Fruit fly (Drosophila melanogaster) whole organism, embryonic: ENCODE data around the gene ATPsynO.

Experiments used
- Atf6 ChIP-seq: fragments of 200-800 bp; sonication (Bioruptor generic); IDR thresholded peaks from 2 replicates; pipeline ENCODE4 v1.3.6; 2022; ENCODE audit warnings: missing biosample characterization, missing genetic modification characterization
- Bteb2 ChIP-seq: fragments of 200-800 bp; sonication (Bioruptor generic); optimal IDR thresholded peaks from 2 replicates; lab custom pipeline; 2016; ENCODE audit warnings: missing biosample characterization, missing genetic modification characterization
- C15 ChIP-seq: fragments of 200-800 bp; sonication (Bioruptor generic); IDR thresholded peaks from 3 replicates; pipeline ENCODE4 v1.3.6; 2022; ENCODE audit warnings: missing biosample characterization, missing genetic modification characterization
- CG10565 ChIP-seq: fragments of 200-800 bp; sonication (Bioruptor generic); optimal IDR thresholded peaks from 3 replicates; lab custom pipeline; 2016; ENCODE audit warnings: missing biosample characterization, mild to moderate bottlenecking, missing genetic modification characterization
- CG10959 ChIP-seq: fragments of 200-800 bp; sonication (Bioruptor generic); IDR thresholded peaks from 2 replicates; pipeline ENCODE4 v1.3.6; 2022; ENCODE audit warnings: missing biosample characterization, missing genetic modification characterization
- CG13424 ChIP-seq: fragments of 200-800 bp; sonication (Bioruptor generic); optimal IDR thresholded peaks from 2 replicates; lab custom pipeline; 2019; ENCODE audit warnings: missing biosample characterization, mild to moderate bottlenecking, missing genetic modification characterization, moderate library complexity
- CG14667 ChIP-seq: fragments of 200-800 bp; sonication (Bioruptor generic); IDR thresholded peaks from 2 replicates; pipeline ENCODE4 v1.3.6; 2022; ENCODE audit warnings: missing biosample characterization, missing genetic modification characterization
- CG15011 ChIP-seq: fragments of 200-800 bp; sonication (Bioruptor generic); optimal IDR thresholded peaks from 3 replicates; lab custom pipeline; 2018; ENCODE audit warnings: missing biosample characterization, mild to moderate bottlenecking, missing genetic modification characterization
- CG17802 ChIP-seq: fragments of 200-800 bp; sonication (Bioruptor generic); optimal IDR thresholded peaks from 2 replicates; lab custom pipeline; 2018; ENCODE audit warnings: missing biosample characterization, mild to moderate bottlenecking, missing genetic modification characterization, moderate library complexity
- CG2875 ChIP-seq: fragments of 200-800 bp; sonication (Bioruptor generic); optimal IDR thresholded peaks from 2 replicates; lab custom pipeline; 2017; ENCODE audit warnings: missing biosample characterization, mild to moderate bottlenecking, missing genetic modification characterization, missing genetic modification reagents
- CG3065 ChIP-seq: fragments of 200-800 bp; sonication (Bioruptor generic); optimal IDR thresholded peaks from 2 replicates; lab custom pipeline; 2016; ENCODE audit warnings: missing biosample characterization, missing genetic modification characterization
- CG31388 ChIP-seq: fragments of 200-800 bp; sonication (Bioruptor generic); optimal IDR thresholded peaks from 2 replicates; lab custom pipeline; 2016; ENCODE audit warnings: missing biosample characterization, missing genetic modification characterization
- CG32767 ChIP-seq: fragments of 200-800 bp; sonication (Bioruptor generic); IDR thresholded peaks from 2 replicates; pipeline ENCODE4 v1.3.6; 2022; ENCODE audit warnings: missing biosample characterization, missing genetic modification characterization
- CG6272 ChIP-seq: fragments of 200-800 bp; sonication (Bioruptor generic); IDR thresholded peaks from 2 replicates; pipeline ENCODE4 v1.3.6; 2022; ENCODE audit warnings: missing biosample characterization, missing genetic modification characterization
- CG7786 ChIP-seq: fragments of 200-800 bp; sonication (Bioruptor generic); optimal IDR thresholded peaks from 2 replicates; lab custom pipeline; 2016; ENCODE audit warnings: missing biosample characterization, missing genetic modification characterization
- CkIIα-i1 ChIP-seq: fragments of 200-800 bp; sonication (Bioruptor generic); IDR thresholded peaks from 2 replicates; pipeline ENCODE4 v1.3.6; 2022; ENCODE audit warnings: missing biosample characterization, missing genetic modification characterization
- Dbx ChIP-seq: fragments of 200-800 bp; sonication (Bioruptor generic); IDR thresholded peaks from 3 replicates; pipeline ENCODE4 v1.3.6; 2022; ENCODE audit warnings: missing biosample characterization, missing genetic modification characterization
- Ets97D ChIP-seq: fragments of 200-800 bp; sonication (Bioruptor generic); optimal IDR thresholded peaks from 3 replicates; lab custom pipeline; 2016; ENCODE audit warnings: missing biosample characterization, missing genetic modification characterization
- Fer1 ChIP-seq: fragments of 200-800 bp; sonication (Bioruptor generic); optimal IDR thresholded peaks from 2 replicates; lab custom pipeline; 2017; ENCODE audit warnings: missing biosample characterization, mild to moderate bottlenecking, missing genetic modification characterization
- MBD-R2 ChIP-seq: fragments of 200-800 bp; sonication (Bioruptor generic); IDR thresholded peaks from 2 replicates; pipeline ENCODE4 v1.3.6; 2022; ENCODE audit warnings: missing biosample characterization, missing genetic modification characterization
- Meics ChIP-seq: fragments of 200-800 bp; sonication (Bioruptor generic); optimal IDR thresholded peaks from 2 replicates; lab custom pipeline; 2017; ENCODE audit warnings: missing biosample characterization, mild to moderate bottlenecking, missing genetic modification characterization
- Oli ChIP-seq: fragments of 200-800 bp; sonication (Bioruptor generic); optimal IDR thresholded peaks from 2 replicates; lab custom pipeline; 2018; ENCODE audit warnings: missing biosample characterization, mild to moderate bottlenecking, missing genetic modification characterization, moderate library complexity
- Six4 ChIP-seq: fragments of 200-800 bp; sonication (Bioruptor generic); optimal IDR thresholded peaks from 2 replicates; lab custom pipeline; 2016; ENCODE audit warnings: missing biosample characterization, missing genetic modification characterization
- Stat92E ChIP-seq, 3 experiments: fragments of >200 bp in 2 of 3; fragments of 200-800 bp in 1 of 3; sonication (Bioruptor generic) in 1 of 3; optimal IDR thresholded peaks; 2 replicates each; lab custom pipeline; 2017 to 2019; ENCODE audit warnings: missing biosample characterization in 3 of 3, missing genetic modification characterization in 3 of 3, mild to moderate bottlenecking in 1 of 3, moderate library complexity in 1 of 3
- Taf1 ChIP-seq: fragments of 200-800 bp; sonication (Bioruptor generic); IDR thresholded peaks from 2 replicates; pipeline ENCODE4 v1.3.6; 2022; ENCODE audit warnings: missing biosample characterization, missing genetic modification characterization
- Trl ChIP-seq, 3 experiments: fragments of >200 bp in 2 of 3; fragments of 200-800 bp in 1 of 3; sonication (Bioruptor generic) in 1 of 3; optimal IDR thresholded peaks; 2 replicates in 1 of 3; 3 replicates in 2 of 3; lab custom pipeline; 2016 to 2017; ENCODE audit warnings: missing biosample characterization in 1 of 3, missing genetic modification characterization in 1 of 3
- Xbp1 ChIP-seq: fragments of 200-800 bp; sonication (Bioruptor generic); optimal IDR thresholded peaks from 3 replicates; lab custom pipeline; 2016; ENCODE audit warnings: missing biosample characterization, mild to moderate bottlenecking, missing genetic modification characterization
- Xrp1 ChIP-seq: fragments of 200-800 bp; sonication (Bioruptor generic); IDR thresholded peaks from 2 replicates; pipeline ENCODE4 v1.3.6; 2022; ENCODE audit warnings: missing biosample characterization, missing genetic modification characterization
- amos ChIP-seq: fragments of 200-800 bp; sonication (Bioruptor generic); IDR thresholded peaks from 2 replicates; pipeline ENCODE4 v1.3.6; 2022; ENCODE audit warnings: missing biosample characterization, missing genetic modification characterization; ENCODE audit not compliant: partially characterized antibody
- ap ChIP-seq: fragments of 200-800 bp; sonication (Bioruptor generic); IDR thresholded peaks from 2 replicates; pipeline ENCODE4 v1.3.6; 2022; ENCODE audit warnings: missing biosample characterization, missing genetic modification characterization
- bab2 ChIP-seq: fragments of 200-800 bp; sonication (Bioruptor generic); optimal IDR thresholded peaks from 2 replicates; lab custom pipeline; 2016; ENCODE audit warnings: missing biosample characterization, missing genetic modification characterization
- br ChIP-seq: fragments of >200 bp; optimal IDR thresholded peaks from 2 replicates; lab custom pipeline; 2017
- cas ChIP-seq: fragments of 200-800 bp; sonication (Bioruptor generic); IDR thresholded peaks from 2 replicates; pipeline ENCODE4 v1.3.6; 2022; ENCODE audit warnings: missing biosample characterization, missing genetic modification characterization
- crol ChIP-seq: fragments of 200-800 bp; sonication (Bioruptor generic); IDR thresholded peaks from 2 replicates; pipeline ENCODE4 v1.3.6; 2022; ENCODE audit warnings: missing biosample characterization, missing genetic modification characterization
- da ChIP-seq: fragments of 200-800 bp; sonication (Bioruptor generic); optimal IDR thresholded peaks from 2 replicates; lab custom pipeline; 2016; ENCODE audit warnings: missing biosample characterization, missing genetic modification characterization
- dan ChIP-seq: fragments of 200-800 bp; sonication (Bioruptor generic); IDR thresholded peaks from 2 replicates; pipeline ENCODE4 v1.3.6; 2022; ENCODE audit warnings: missing biosample characterization, missing genetic modification characterization
- dmrt99B ChIP-seq: fragments of 200-800 bp; sonication (Bioruptor generic); optimal IDR thresholded peaks from 2 replicates; lab custom pipeline; 2018; ENCODE audit warnings: missing biosample characterization, mild to moderate bottlenecking, missing genetic modification characterization, moderate library complexity
- dpn ChIP-seq, 2 experiments: fragments of 200-800 bp; sonication (Bioruptor generic); optimal IDR thresholded peaks; 3 replicates each; lab custom pipeline; 2016; ENCODE audit warnings: missing biosample characterization in 2 of 2, missing genetic modification characterization in 2 of 2
- gcm ChIP-seq: fragments of 200-800 bp; sonication (Bioruptor generic); optimal IDR thresholded peaks from 2 replicates; lab custom pipeline; 2019; ENCODE audit warnings: missing biosample characterization, mild to moderate bottlenecking, missing genetic modification characterization, moderate library complexity
- gem ChIP-seq: fragments of 200-800 bp; sonication (Bioruptor generic); optimal IDR thresholded peaks from 2 replicates; lab custom pipeline; 2019; ENCODE audit warnings: missing biosample characterization, mild to moderate bottlenecking, missing genetic modification characterization, moderate library complexity
- gfzf ChIP-seq: fragments of 200-800 bp; sonication (Bioruptor generic); optimal IDR thresholded peaks from 2 replicates; lab custom pipeline; 2016; ENCODE audit warnings: missing biosample characterization, mild to moderate bottlenecking, missing genetic modification characterization, moderate library complexity
- grn ChIP-seq: fragments of 200-800 bp; sonication (Bioruptor generic); optimal IDR thresholded peaks from 3 replicates; lab custom pipeline; 2017; ENCODE audit warnings: missing biosample characterization, missing genetic modification characterization
- ham ChIP-seq: fragments of 200-800 bp; sonication (Bioruptor generic); IDR thresholded peaks from 2 replicates; pipeline ENCODE4 v1.3.6; 2022; ENCODE audit warnings: missing biosample characterization, missing genetic modification characterization
- hth ChIP-seq: fragments of >200 bp; optimal IDR thresholded peaks from 2 replicates; lab custom pipeline; 2017; ENCODE audit warnings: inconsistent platforms
- kah ChIP-seq: fragments of 200-800 bp; sonication (Bioruptor generic); optimal IDR thresholded peaks from 2 replicates; lab custom pipeline; 2018; ENCODE audit warnings: missing biosample characterization, mild to moderate bottlenecking, missing genetic modification characterization
- sens ChIP-seq: fragments of 200-800 bp; sonication (Bioruptor generic); peaks from one replicate; lab custom pipeline; 2016; ENCODE audit warnings: missing biosample characterization, missing genetic modification characterization
- seq ChIP-seq: fragments of 200-800 bp; sonication (Bioruptor generic); IDR thresholded peaks from 2 replicates; pipeline ENCODE4 v1.3.6; 2022; ENCODE audit warnings: missing biosample characterization, missing genetic modification characterization
- sim ChIP-seq: fragments of 200-800 bp; sonication (Bioruptor generic); IDR thresholded peaks from 2 replicates; pipeline ENCODE4 v1.3.6; 2022; ENCODE audit warnings: missing biosample characterization, missing genetic modification characterization
- sug ChIP-seq: fragments of 200-800 bp; optimal IDR thresholded peaks from 2 replicates; lab custom pipeline; 2019; ENCODE audit warnings: missing biosample characterization, mild to moderate bottlenecking, missing genetic modification characterization, moderate library complexity
- tll ChIP-seq, 2 experiments: fragments of 200-800 bp in 1 of 2; fragments of >200 bp in 1 of 2; sonication (Bioruptor generic) in 1 of 2; optimal IDR thresholded peaks; 2 replicates each; lab custom pipeline; 2017 to 2019; ENCODE audit warnings: missing biosample characterization in 2 of 2, missing genetic modification characterization in 2 of 2, mild to moderate bottlenecking in 1 of 2, moderate library complexity in 1 of 2
- unc-4 ChIP-seq: fragments of 200-800 bp; sonication (Bioruptor generic); IDR thresholded peaks from 2 replicates; pipeline ENCODE4 v1.3.6; 2022; ENCODE audit warnings: missing biosample characterization, missing genetic modification characterization; ENCODE audit not compliant: partially characterized antibody
- vfl ChIP-seq: fragments of 200-800 bp; sonication (Bioruptor generic); optimal IDR thresholded peaks from 2 replicates; lab custom pipeline; 2016; ENCODE audit warnings: missing biosample characterization, missing genetic modification characterization

ATPsynO gene

DNA sequence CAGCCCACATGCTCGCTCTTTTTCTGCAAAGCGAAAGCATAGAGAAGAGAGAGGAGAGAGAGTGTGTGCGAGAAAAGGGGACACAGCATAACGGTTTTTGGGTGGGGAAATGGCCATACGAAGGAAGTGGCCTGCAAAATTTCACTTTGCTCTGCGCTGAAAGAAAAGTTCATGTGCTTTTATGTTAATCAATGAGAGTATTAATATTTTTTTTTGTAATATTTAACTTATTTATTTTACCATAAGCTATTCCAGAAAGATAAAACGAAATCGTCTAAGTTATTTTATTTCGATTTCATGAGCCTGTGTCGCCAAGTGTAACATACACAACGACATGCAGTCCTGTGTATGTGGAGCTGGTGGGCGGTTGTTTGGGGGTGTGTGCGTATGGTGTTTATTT lies 14.9 kb upstream of the ATPsynO start (continued):
- TF ChIP-seq Meics (GFP tag; lab: Kevin White, UChicago), result no peak
- no peak for TF ChIP-seq CG15011
- peak; percentile 76 for TF ChIP-seq CG13424 (tag; lab: Kevin White, UChicago)
- peak; percentile 61 for TF ChIP-seq ap (GFP tag; lab: Robert Waterston, UW)
- peak; percentile 86 for TF ChIP-seq Atf6
- no peak for TF ChIP-seq grn (GFP tag; lab: Kevin White, UChicago)
- TF ChIP-seq sens (GFP tag; lab: Kevin White, UChicago), result peak; percentile 76
- peak; percentile 52; the same call in 1 of the 2 replicates for TF ChIP-seq CG32767 (GFP tag; lab: Robert Waterston, UW)
- TF ChIP-seq CG10959 (GFP tag; lab: Robert Waterston, UW), result no peak
- no peak for TF ChIP-seq CG10565 (GFP tag; lab: Kevin White, UChicago)
- no peak for TF ChIP-seq unc-4 (GFP tag; lab: Robert Waterston, UW)
- TF ChIP-seq C15, result 0 out of 3 replicates have a peak, but pooled peaks have one; percentile 26
- no peak for TF ChIP-seq sug
- no peak for TF ChIP-seq Oli (tag; lab: Kevin White, UChicago)
- TF ChIP-seq ham (GFP tag; lab: Robert Waterston, UW), result no peak
- no peak for TF ChIP-seq Ets97D (GFP tag; lab: Kevin White, UChicago)
- no peak for TF ChIP-seq tll (GFP tag; optimal IDR thresholded peaks at IDR 0.05; lab: Kevin White, UChicago)
- no peak for TF ChIP-seq CG17802 (tag; lab: Kevin White, UChicago)
- no peak for TF ChIP-seq bab2 (GFP tag; lab: Kevin White, UChicago)
- TF ChIP-seq dmrt99B (tag; lab: Kevin White, UChicago), result no peak
- TF ChIP-seq CG6272 (GFP tag; lab: Robert Waterston, UW), result peak; percentile 53
- TF ChIP-seq gcm, result no peak
- no peak for TF ChIP-seq CG2875 (GFP tag; lab: Kevin White, UChicago)
- TF ChIP-seq Taf1 (GFP tag; lab: Robert Waterston, UW), result peak; percentile 67
- TF ChIP-seq br (lab: Kevin White, UChicago), result no peak
- TF ChIP-seq hth, result no peak
- TF ChIP-seq dpn (GFP tag; optimal IDR thresholded peaks at IDR 0.05; lab: Kevin White, UChicago), result peak in 1 of 2 experiments; percentile 49
- peak; percentile 55; the same call in 1 of the 2 replicates for TF ChIP-seq MBD-R2 (GFP tag; lab: Robert Waterston, UW)
- no peak for TF ChIP-seq CkIIα-i1 (GFP tag; lab: Robert Waterston, UW)
- peak; percentile 74 for TF ChIP-seq seq (GFP tag; lab: Robert Waterston, UW)
- TF ChIP-seq Bteb2 (GFP tag; lab: Kevin White, UChicago), result peak; percentile 9
- TF ChIP-seq CG31388 (GFP tag; lab: Kevin White, UChicago), result no peak
- no peak for TF ChIP-seq dan (GFP tag; lab: Robert Waterston, UW)
- no peak for TF ChIP-seq Stat92E (GFP tag; optimal IDR thresholded peaks at IDR 0.05; lab: Kevin White, UChicago)
- no peak for TF ChIP-seq gem (tag; lab: Kevin White, UChicago)
- no peak for TF ChIP-seq da
- TF ChIP-seq crol (GFP tag; lab: Robert Waterston, UW), result no peak
- no peak for TF ChIP-seq cas (GFP tag; lab: Robert Waterston, UW)
- no peak for TF ChIP-seq amos (GFP tag; lab: Robert Waterston, UW)
- no peak for TF ChIP-seq vfl (GFP tag; lab: Kevin White, UChicago)
- TF ChIP-seq gfzf, result no peak
- peak; percentile 89 for TF ChIP-seq Fer1 (GFP tag; lab: Kevin White, UChicago)
- TF ChIP-seq Trl (optimal IDR thresholded peaks at IDR 0.05; lab: Kevin White, UChicago), result peak; percentile 47 to 60
- no peak for TF ChIP-seq Trl (GFP tag; optimal IDR thresholded peaks at IDR 0.05; lab: Kevin White, UChicago)
- TF ChIP-seq Dbx (GFP tag; lab: Robert Waterston, UW), result peak; percentile 78
- TF ChIP-seq Six4 (GFP tag; lab: Kevin White, UChicago), result no peak
- 0 out of 2 replicates have a peak, but pooled peaks have one; percentile 20 for TF ChIP-seq CG14667 (GFP tag; lab: Robert Waterston, UW)
- TF ChIP-seq sim, result no peak
- TF ChIP-seq kah (GFP tag; lab: Kevin White, UChicago), result no peak
- TF ChIP-seq Xrp1 (GFP tag; lab: Robert Waterston, UW), result peak; percentile 81
- TF ChIP-seq Xbp1 (GFP tag; lab: Kevin White, UChicago), result no peak
- TF ChIP-seq CG3065 (GFP tag; lab: Kevin White, UChicago), result no peak
- TF ChIP-seq CG7786 (GFP tag; lab: Kevin White, UChicago), result no peak
